Fruit fly (Drosophila melanogaster): Measurements from ENCODE around the gene CG7115.

CG7115 gene

dm6 chr2L:7782788-7783401 lies 38.1 kb upstream of the CG7115 start, which contains the start of gene Brd7-9 (continued):
- TF ChIP-seq CG14860 (GFP tag; IDR thresholded peaks at IDR 0.05; ENCODE audit: partially characterized antibody) (0 out of 3 replicates have a peak, but pooled peaks have one; percentile 31), psq (GFP tag; optimal IDR thresholded peaks at IDR 0.05) (no peak), CG9876 (GFP tag; optimal IDR thresholded peaks at IDR 0.05) (no peak), slp2 (GFP tag; optimal IDR thresholded peaks at IDR 0.05) (peak; percentile 57), grau (tag; optimal IDR thresholded peaks at IDR 0.05) (peak; percentile 62), CG10267 (tag; optimal IDR thresholded peaks at IDR 0.05) (peak; percentile 96), CG4820 (GFP tag; optimal IDR thresholded peaks at IDR 0.05) (peak; percentile 61), CG6254 (GFP tag; optimal IDR thresholded peaks at IDR 0.05) (peak; percentile 74), CG11093 (GFP tag; IDR thresholded peaks at IDR 0.05) (peak; percentile 59; the same call in 1 of the 3 replicates), MESR4 (GFP tag; optimal IDR thresholded peaks at IDR 0.05) (peak; percentile 98), Sin3A (optimal IDR thresholded peaks at IDR 0.05) (peak; percentile 75), repo (GFP tag; optimal IDR thresholded peaks at IDR 0.05) (peak; percentile 15), Med (GFP tag) (peak; percentile 93), CG13624 (GFP tag; optimal IDR thresholded peaks at IDR 0.05) (peak; percentile 64), Dp (GFP tag; optimal IDR thresholded peaks at IDR 0.05) (peak; percentile 70), CG15514 (GFP tag; optimal IDR thresholded peaks at IDR 0.05) (peak; percentile 57), amos (GFP tag; IDR thresholded peaks at IDR 0.05; ENCODE audit: partially characterized antibody) (peak; percentile 47), CG10321 (GFP tag; IDR thresholded peaks at IDR 0.05) (peak; percentile 63; the same call in 1 of the 2 replicates), CG17802 (tag; optimal IDR thresholded peaks at IDR 0.05) (no peak), prd (optimal IDR thresholded peaks at IDR 0.05) (no peak), prd (GFP tag; IDR thresholded peaks at IDR 0.05) (peak; percentile 78), CG6175 (GFP tag; IDR thresholded peaks at IDR 0.05) (peak; percentile 47; the same call in 2 of the 3 replicates), CG7372 (GFP tag; IDR thresholded peaks at IDR 0.05) (peak; percentile 24; the same call in 1 of the 2 replicates), lov (optimal IDR thresholded peaks at IDR 0.05) (no peak), lov (GFP tag; IDR thresholded peaks at IDR 0.05) (peak; percentile 74; the same call in 2 of the 3 replicates), ase (GFP tag; IDR thresholded peaks at IDR 0.05) (peak; percentile 80; the same call in 2 of the 3 replicates), fd102C (GFP tag; optimal IDR thresholded peaks at IDR 0.05) (no peak), klu (GFP tag; IDR thresholded peaks at IDR 0.05) (peak; percentile 47; the same call in 1 of the 2 replicates), CG4854 (GFP tag; optimal IDR thresholded peaks at IDR 0.05) (no peak), CoRest (tag; optimal IDR thresholded peaks at IDR 0.05) (peak; percentile 39), bab2 (GFP tag; optimal IDR thresholded peaks at IDR 0.05) (peak; percentile 70), chn (GFP tag; optimal IDR thresholded peaks at IDR 0.05) (peak; percentile 57), D (optimal IDR thresholded peaks at IDR 0.05) (no peak), D (GFP tag; optimal IDR thresholded peaks at IDR 0.05) (peak; percentile 61), CG42726 (GFP tag; IDR thresholded peaks at IDR 0.05; ENCODE audit: partially characterized antibody) (no peak), CG9932 (GFP tag; IDR thresholded peaks at IDR 0.05) (peak; percentile 73), gfzf (GFP tag; optimal IDR thresholded peaks at IDR 0.05) (peak; percentile 71), CG1529 (GFP tag; optimal IDR thresholded peaks at IDR 0.05) (peak; percentile 40), MTF-1 (GFP tag; optimal IDR thresholded peaks at IDR 0.05; ENCODE audit: borderline replicate concordance) (peak; percentile 55), Adf1 (GFP tag; IDR thresholded peaks at IDR 0.05) (peak; percentile 39; the same call in 1 of the 2 replicates), Dref (GFP tag; IDR thresholded peaks at IDR 0.05) (peak; percentile 84), Bteb2 (GFP tag; optimal IDR thresholded peaks at IDR 0.05) (peak; percentile 63), CG2199 (GFP tag; IDR thresholded peaks at IDR 0.05) (peak; percentile 41; the same call in 1 of the 3 replicates), cato (GFP tag; optimal IDR thresholded peaks at IDR 0.05; ENCODE audit: borderline replicate concordance) (peak; percentile 44), toy (GFP tag; IDR thresholded peaks at IDR 0.05) (peak; percentile 70), CG2712 (tag; optimal IDR thresholded peaks at IDR 0.05) (peak; percentile 76), gro (GFP tag; optimal IDR thresholded peaks at IDR 0.05) (peak; percentile 70), lab (GFP tag; optimal IDR thresholded peaks at IDR 0.05) (peak; percentile 89), tgo (GFP tag; IDR thresholded peaks at IDR 0.05) (peak; percentile 67), ken (GFP tag; IDR thresholded peaks at IDR 0.05) (peak; percentile 72; the same call in 2 of the 3 replicates)
